Worm (Caenorhabditis elegans) whole organism, young adult: ENCODE measurements around the gene agr-1.

ENCODE experiments used
- C06A6.2 ChIP-seq: fragments of 200-800 bp; sonication (Bioruptor generic); conservative IDR thresholded peaks from 2 replicates; pipeline ENCODE4 v1.3.6; 2022; ENCODE audit warnings: missing genetic modification characterization, missing compliant biosample characterization
- F33H1.4 ChIP-seq: fragments of 200-800 bp; sonication (Bioruptor generic); IDR thresholded peaks from 2 replicates; pipeline ENCODE4 v1.3.6; 2022; ENCODE audit warnings: missing genetic modification reagents, missing genetic modification characterization, missing compliant biosample characterization
- Y95B8A.8 ChIP-seq: fragments of 200-800 bp; sonication (Bioruptor generic); IDR thresholded peaks from 2 replicates; pipeline ENCODE4 v1.3.6; 2022; ENCODE audit warnings: missing genetic modification reagents, missing genetic modification characterization, missing compliant biosample characterization
- athp-1 ChIP-seq: sonication (generic microtip); optimal IDR thresholded peaks from 2 replicates; lab custom pipeline; 2017; ENCODE audit warnings: mild to moderate bottlenecking, missing genetic modification characterization, missing compliant biosample characterization
- egrh-3 ChIP-seq: fragments of 200-800 bp; sonication (Bioruptor generic); IDR thresholded peaks from 2 replicates; pipeline ENCODE4 v1.3.6; 2022; ENCODE audit warnings: missing genetic modification reagents, missing genetic modification characterization, missing compliant biosample characterization
- ets-4 ChIP-seq: fragments of 200-800 bp; sonication (Bioruptor generic); optimal IDR thresholded peaks from 2 replicates; lab custom pipeline; 2018; ENCODE audit warnings: mild to moderate bottlenecking, missing genetic modification characterization, missing compliant biosample characterization
- hmg-20 ChIP-seq: fragments of 200-800 bp; sonication (Bioruptor generic); IDR thresholded peaks from 2 replicates; pipeline ENCODE4 v1.3.6; 2022; ENCODE audit warnings: missing genetic modification reagents, missing genetic modification characterization, missing compliant biosample characterization
- mel-28 ChIP-seq: sonication (generic microtip); optimal IDR thresholded peaks from 2 replicates; lab custom pipeline; 2016; ENCODE audit warnings: borderline replicate concordance, mild to moderate bottlenecking, missing genetic modification characterization, missing compliant biosample characterization
- mxl-1 ChIP-seq: sonication (generic microtip); optimal IDR thresholded peaks from 2 replicates; lab custom pipeline; 2016; ENCODE audit warnings: missing genetic modification characterization, missing compliant biosample characterization
- sdz-38 ChIP-seq: sonication (generic microtip); optimal IDR thresholded peaks from 2 replicates; lab custom pipeline; 2016; ENCODE audit warnings: missing genotype, missing genetic modification characterization, missing compliant biosample characterization
- tlf-1 ChIP-seq: fragments of 200-800 bp; sonication (Bioruptor generic); optimal IDR thresholded peaks from 2 replicates; lab custom pipeline; 2018; ENCODE audit warnings: mild to moderate bottlenecking, missing genetic modification characterization, missing compliant biosample characterization
- ztf-18 ChIP-seq: sonication (generic microtip); optimal IDR thresholded peaks from 2 replicates; lab custom pipeline; 2016; ENCODE audit warnings: missing genotype, mild to moderate bottlenecking, missing genetic modification characterization, missing compliant biosample characterization
- ztf-3 ChIP-seq: fragments of 200-800 bp; sonication (Bioruptor generic); optimal IDR thresholded peaks from 2 replicates; lab custom pipeline; 2018; ENCODE audit warnings: mild to moderate bottlenecking, missing genetic modification characterization, missing compliant biosample characterization

DNA sequence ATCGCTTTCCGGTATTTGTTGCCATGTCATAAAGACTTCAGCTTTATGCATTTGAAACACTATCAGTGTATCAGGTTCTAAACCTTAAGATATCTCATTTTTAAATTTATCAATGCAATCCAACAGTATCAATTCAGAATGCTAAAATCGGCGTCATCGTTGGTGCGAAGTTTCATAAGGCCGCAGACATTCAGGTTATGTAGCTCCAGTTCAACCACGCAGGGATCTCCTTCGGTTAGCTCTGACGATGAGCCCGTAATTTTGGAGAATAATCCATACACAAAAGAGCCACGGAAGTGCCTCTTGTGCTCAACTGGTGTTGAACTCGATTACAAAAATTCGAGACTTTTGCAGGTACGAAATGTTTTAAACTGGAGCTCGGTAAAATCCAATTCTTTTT is 38.9 kb downstream of the agr-1 start, which contains the start of gene mrps-18.C:
- TF ChIP-seq ztf-18 (no peak), F33H1.4 (GFP tag; lab: Robert Waterston, UW) (no peak), athp-1 (peak; percentile 22), sdz-38 (tag; lab: Kevin White, UChicago) (no peak), ets-4 (no peak), mel-28 (tag; lab: Kevin White, UChicago) (no peak), egrh-3 (GFP tag; lab: Robert Waterston, UW) (no peak), hmg-20 (GFP tag; lab: Robert Waterston, UW) (0 out of 2 replicates have a peak, but pooled peaks have one; percentile 3), tlf-1 (GFP tag; lab: Kevin White, UChicago) (no peak), C06A6.2 (GFP tag; lab: Robert Waterston, UW) (no peak), ztf-3 (GFP tag; lab: Kevin White, UChicago) (no peak), mxl-1 (no peak), Y95B8A.8 (GFP tag; lab: Robert Waterston, UW) (no peak)
